Fruit fly (Drosophila melanogaster): Measurements from ENCODE around the gene CG15721.

- TF ChIP-seq pb (GFP tag; optimal IDR thresholded peaks at IDR 0.05) (no peak), hth (optimal IDR thresholded peaks at IDR 0.05) (no peak), aop (GFP tag; IDR thresholded peaks at IDR 0.05) (no peak), CG6791 (GFP tag; IDR thresholded peaks at IDR 0.05; ENCODE audit: partially characterized antibody) (no peak), CG10209 (GFP tag; optimal IDR thresholded peaks at IDR 0.05) (no peak), pzg (GFP tag; optimal IDR thresholded peaks at IDR 0.05) (no peak), BEAF-32 (GFP tag; optimal IDR thresholded peaks at IDR 0.05) (no peak), CG12744 (GFP tag; optimal IDR thresholded peaks at IDR 0.05) (no peak), esg (GFP tag; conservative IDR thresholded peaks at IDR 0.05) (no peak)
Measured at dm6 chrX:12929817-12930216, 40.7 kb upstream of the CG15721 start.
